Fruit fly (Drosophila melanogaster): ENCODE results near the gene Rcd-1.

Rcd-1 gene

DNA sequence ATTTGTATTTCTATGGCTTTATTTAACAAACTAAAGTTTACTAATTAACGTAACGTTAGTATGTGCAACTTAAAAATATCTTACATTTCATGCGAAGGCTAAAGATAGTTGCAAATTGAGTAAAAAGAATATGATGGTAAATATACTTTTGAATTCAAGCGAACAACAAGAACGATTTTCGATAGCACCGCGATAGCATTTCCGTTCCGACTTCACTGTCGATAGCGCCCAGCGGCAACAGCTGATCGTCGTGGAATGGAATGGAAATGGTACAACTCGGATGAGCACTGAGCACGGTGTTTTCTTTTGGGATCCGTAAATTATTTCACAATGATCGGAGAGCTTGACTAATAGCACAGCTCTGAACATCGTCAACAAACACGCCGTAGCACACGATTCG lies 25.1 kb upstream of the Rcd-1 start (continued):
- TF ChIP-seq Hmx (GFP tag; optimal IDR thresholded peaks at IDR 0.05), result no peak
- TF ChIP-seq Six4 (GFP tag; optimal IDR thresholded peaks at IDR 0.05), result no peak
- peak; percentile 76 for TF ChIP-seq MTF-1 (GFP tag; optimal IDR thresholded peaks at IDR 0.05; ENCODE audit: borderline replicate concordance)
- TF ChIP-seq CG17612 (GFP tag; IDR thresholded peaks at IDR 0.05), result no peak
- TF ChIP-seq fd102C (GFP tag; optimal IDR thresholded peaks at IDR 0.05), result no peak
- no peak for TF ChIP-seq CG11560 (tag; IDR thresholded peaks at IDR 0.05)
- TF ChIP-seq CG1602 (GFP tag; optimal IDR thresholded peaks at IDR 0.05), result no peak
- TF ChIP-seq CG5245 (GFP tag; optimal IDR thresholded peaks at IDR 0.05), result no peak
- TF ChIP-seq zen (tag; optimal IDR thresholded peaks at IDR 0.05), result no peak
- no peak for TF ChIP-seq jumu (GFP tag; optimal IDR thresholded peaks at IDR 0.05)
- TF ChIP-seq CTCF (GFP tag; optimal IDR thresholded peaks at IDR 0.05), result peak; percentile 14
- TF ChIP-seq esg (GFP tag; conservative IDR thresholded peaks at IDR 0.05), result no peak
- TF ChIP-seq Nf-YC (tag; optimal IDR thresholded peaks at IDR 0.05), result peak; percentile 55
- TF ChIP-seq CG9817 (tag; optimal IDR thresholded peaks at IDR 0.05), result no peak
- no peak for TF ChIP-seq CG11696 (GFP tag; IDR thresholded peaks at IDR 0.05)
- TF ChIP-seq Usf (GFP tag; optimal IDR thresholded peaks at IDR 0.05), result no peak
- TF ChIP-seq CG1792 (GFP tag; optimal IDR thresholded peaks at IDR 0.05), result no peak
- peak; percentile 47 for TF ChIP-seq Scr (GFP tag; IDR thresholded peaks at IDR 0.05; ENCODE audit: partially characterized antibody)
- no peak for TF ChIP-seq CG8290 (GFP tag; optimal IDR thresholded peaks at IDR 0.05)
- peak; percentile 63 to 82 for TF ChIP-seq CG8290 (tag; optimal IDR thresholded peaks at IDR 0.05)
- TF ChIP-seq CG1832 (GFP tag; optimal IDR thresholded peaks at IDR 0.05), result no peak
- TF ChIP-seq ac (GFP tag; optimal IDR thresholded peaks at IDR 0.05), result no peak
- TF ChIP-seq CG15269 (tag; optimal IDR thresholded peaks at IDR 0.05), result no peak
- peak; percentile 45 for TF ChIP-seq CG33213 (GFP tag; optimal IDR thresholded peaks at IDR 0.05)
- no peak for TF ChIP-seq sim (GFP tag; IDR thresholded peaks at IDR 0.05)
- TF ChIP-seq CG17802 (tag; optimal IDR thresholded peaks at IDR 0.05), result no peak
- TF ChIP-seq CG8765 (GFP tag; IDR thresholded peaks at IDR 0.05), result no peak
- no peak for TF ChIP-seq CG3847 (GFP tag; IDR thresholded peaks at IDR 0.05)
- TF ChIP-seq dysf (GFP tag; IDR thresholded peaks at IDR 0.05), result no peak
- TF ChIP-seq cato (GFP tag; optimal IDR thresholded peaks at IDR 0.05; ENCODE audit: borderline replicate concordance), result no peak
- TF ChIP-seq Rfx (GFP tag; IDR thresholded peaks at IDR 0.05), result peak; percentile 66; the same call in 1 of the 2 replicates
- TF ChIP-seq CG33557 (GFP tag; optimal IDR thresholded peaks at IDR 0.05), result peak; percentile 58
- TF ChIP-seq zfh2 (GFP tag; optimal IDR thresholded peaks at IDR 0.05), result no peak
- TF ChIP-seq sc (optimal IDR thresholded peaks at IDR 0.05), result no peak
- no peak for TF ChIP-seq sc (GFP tag; optimal IDR thresholded peaks at IDR 0.05)
- TF ChIP-seq nerfin-2 (GFP tag; IDR thresholded peaks at IDR 0.05; ENCODE audit: partially characterized antibody), result no peak
- TF ChIP-seq gcm2 (GFP tag; optimal IDR thresholded peaks at IDR 0.05), result peak; percentile 16
- no peak for TF ChIP-seq CG12219 (GFP tag; optimal IDR thresholded peaks at IDR 0.05)
- peak; percentile 21 for TF ChIP-seq CG4424 (GFP tag; optimal IDR thresholded peaks at IDR 0.05)
- no peak for TF ChIP-seq tap (tag; optimal IDR thresholded peaks at IDR 0.05)
- no peak for TF ChIP-seq Max (GFP tag; optimal IDR thresholded peaks at IDR 0.05)
- TF ChIP-seq Fer3 (tag; optimal IDR thresholded peaks at IDR 0.05), result peak; percentile 68
- TF ChIP-seq B-H1 (GFP tag; IDR thresholded peaks at IDR 0.05), result no peak
- no peak for TF ChIP-seq CG10959 (GFP tag; IDR thresholded peaks at IDR 0.05)
- no peak for TF ChIP-seq CG32772 (GFP tag; IDR thresholded peaks at IDR 0.05)
- TF ChIP-seq CG18262 (tag; optimal IDR thresholded peaks at IDR 0.05), result peak; percentile 34
- TF ChIP-seq H2.0 (GFP tag; IDR thresholded peaks at IDR 0.05), result no peak
- peak; percentile 76 for TF ChIP-seq MBD-R2 (GFP tag; IDR thresholded peaks at IDR 0.05)
- TF ChIP-seq lmd (GFP tag; IDR thresholded peaks at IDR 0.05), result no peak
- TF ChIP-seq CG7963 (GFP tag; IDR thresholded peaks at IDR 0.05; ENCODE audit: partially characterized antibody), result no peak
- TF ChIP-seq pho (GFP tag; optimal IDR thresholded peaks at IDR 0.05), result no peak
- peak; percentile 1 for TF ChIP-seq CG10274 (GFP tag; optimal IDR thresholded peaks at IDR 0.05)
- no peak for TF ChIP-seq ssp (GFP tag; IDR thresholded peaks at IDR 0.05)
- no peak for TF ChIP-seq tx (GFP tag; optimal IDR thresholded peaks at IDR 0.05)

All from whole organism, embryonic.